Worm (Caenorhabditis elegans): Measurements from ENCODE around the gene C18A11.4.
A peak's percentile ranks its signal among the peaks of the same experiment; 100 is the strongest.

The C18A11.4 gene

ce11 chrX:8086725-8087641 lies 41.7 kb downstream of the C18A11.4 start:
- TF ChIP-seq hlh-11 (tag; optimal IDR thresholded peaks at IDR 0.05) (peak; percentile 15), zfp-3 (GFP tag; conservative IDR thresholded peaks at IDR 0.05) (peak; percentile 89; the same call in 1 of the 2 replicates), ceh-28 (tag; optimal IDR thresholded peaks at IDR 0.05) (peak; percentile 18), F37D6.2 (tag; optimal IDR thresholded peaks at IDR 0.05) (no peak), snpc-4 (tag; optimal IDR thresholded peaks at IDR 0.05) (no peak), ctbp-1 (GFP tag; IDR thresholded peaks at IDR 0.05) (no peak), mep-1 (tag; optimal IDR thresholded peaks at IDR 0.05) (peak; percentile 45), nhr-76 (tag; optimal IDR thresholded peaks at IDR 0.05) (no peak), lin-13 (GFP tag; optimal IDR thresholded peaks at IDR 0.05) (no peak), daf-16 (GFP tag; optimal IDR thresholded peaks at IDR 0.05) (no peak), daf-16 (tag; optimal IDR thresholded peaks at IDR 0.05) (peak; percentile 87), lsy-2 (tag; optimal IDR thresholded peaks at IDR 0.05) (peak in 1 of 2 experiments; percentile 19), R02D3.7 (tag; optimal IDR thresholded peaks at IDR 0.05) (no peak), F49E8.2 (tag; optimal IDR thresholded peaks at IDR 0.05; ENCODE audit: borderline replicate concordance) (no peak), nhr-11 (tag; optimal IDR thresholded peaks at IDR 0.05) (no peak), zip-11 (GFP tag; IDR thresholded peaks at IDR 0.05) (no peak), dmd-6 (GFP tag; IDR thresholded peaks at IDR 0.05) (peak; percentile 22; the same call in 1 of the 2 replicates), unc-62 (GFP tag; optimal IDR thresholded peaks at IDR 0.05 in 1 of 2) (peak in 1 of 2 experiments; percentile 54), unc-62 (tag; optimal IDR thresholded peaks at IDR 0.05) (no peak), aha-1 (tag) (peak; percentile 87), hlh-30 (tag; optimal IDR thresholded peaks at IDR 0.05; ENCODE audit: insufficient read depth) (no peak), lin-38 (GFP tag; IDR thresholded peaks at IDR 0.05) (peak; percentile 36; the same call in 1 of the 2 replicates), T20F7.1 (GFP tag; optimal IDR thresholded peaks at IDR 0.05) (peak; percentile 2), dve-1 (tag; optimal IDR thresholded peaks at IDR 0.05; ENCODE audit: insufficient read depth) (peak; percentile 21), ceh-20 (GFP tag; IDR thresholded peaks at IDR 0.05) (0 out of 2 replicates have a peak, but pooled peaks have one; percentile 27), fkh-10 (GFP tag; optimal IDR thresholded peaks at IDR 0.05) (no peak), T26A8.4 (GFP tag; IDR thresholded peaks at IDR 0.05) (peak; percentile 47; the same call in 1 of the 2 replicates), nhr-28 (tag; optimal IDR thresholded peaks at IDR 0.05) (peak; percentile 16)

- TF ChIP-seq sdz-12 (GFP tag; optimal IDR thresholded peaks at IDR 0.05) = peak; percentile 18
- TF ChIP-seq madf-9 (GFP tag; conservative IDR thresholded peaks at IDR 0.05) = no peak
- 0 out of 2 replicates have a peak, but pooled peaks have one; percentile 35 for TF ChIP-seq tra-1 (GFP tag; IDR thresholded peaks at IDR 0.05)
- TF ChIP-seq vab-7 (GFP tag; IDR thresholded peaks at IDR 0.05) = 0 out of 2 replicates have a peak, but pooled peaks have one; percentile 13
- 0 out of 2 replicates have a peak, but pooled peaks have one; percentile 40 for TF ChIP-seq lim-7 (GFP tag; IDR thresholded peaks at IDR 0.05)
- TF ChIP-seq ceh-28 (tag; optimal IDR thresholded peaks at IDR 0.05) = no peak
- TF ChIP-seq hif-1 (tag; optimal IDR thresholded peaks at IDR 0.05) = peak in 1 of 2 experiments; percentile 56
These were observed 43.2 kb downstream of the C18A11.4 start, which contains the start of gene vem-1 for ce11 chrX:8088474-8088873. vem-1 (minus strand) TSS chrX:8088574.

- TF ChIP-seq ctbp-1 (GFP tag; IDR thresholded peaks at IDR 0.05) (no peak), dve-1 (tag; optimal IDR thresholded peaks at IDR 0.05; ENCODE audit: insufficient read depth) (no peak), jun-1 (tag; optimal IDR thresholded peaks at IDR 0.05) (peak; percentile 0), madf-5 (GFP tag; IDR thresholded peaks at IDR 0.05) (no peak), ceh-28 (tag; optimal IDR thresholded peaks at IDR 0.05) (no peak), pqm-1 (tag; optimal IDR thresholded peaks at IDR 0.05) (peak; percentile 52), zip-2 (tag; optimal IDR thresholded peaks at IDR 0.05) (no peak), lir-3 (tag; optimal IDR thresholded peaks at IDR 0.05) (no peak), hlh-30 (tag; optimal IDR thresholded peaks at IDR 0.05; ENCODE audit: insufficient read depth) (no peak), dpl-1 (GFP tag; optimal IDR thresholded peaks at IDR 0.05) (no peak), hlh-11 (tag; optimal IDR thresholded peaks at IDR 0.05) (peak; percentile 47), daf-19 (GFP tag; conservative IDR thresholded peaks at IDR 0.05) (no peak), dmd-6 (GFP tag; IDR thresholded peaks at IDR 0.05) (peak; percentile 59), lsy-2 (tag; optimal IDR thresholded peaks at IDR 0.05) (no peak), F49E8.2 (tag; optimal IDR thresholded peaks at IDR 0.05; ENCODE audit: borderline replicate concordance) (no peak), set-16 (GFP tag; IDR thresholded peaks at IDR 0.05) (no peak), Y48G9A.11 (GFP tag; IDR thresholded peaks at IDR 0.05) (no peak), rbr-2 (tag; optimal IDR thresholded peaks at IDR 0.05) (peak; percentile 37), daf-16 (GFP tag; optimal IDR thresholded peaks at IDR 0.05) (no peak), daf-16 (tag; optimal IDR thresholded peaks at IDR 0.05) (peak; percentile 95)
These were observed 44.1 kb downstream of the C18A11.4 start for ce11 chrX:8089266-8089909.

Data from whole organism, L4 larva.